Fruit fly (Drosophila melanogaster) whole organism, prepupa: ENCODE data around the gene RNaseX25.
A peak's percentile ranks its signal among the peaks of the same experiment; 100 is the strongest.

Experiments
- Blimp-1 ChIP-seq: fragments of 200-800 bp; sonication (Bioruptor generic); optimal IDR thresholded peaks from 3 replicates; lab custom pipeline; 2017; ENCODE audit warnings: missing biosample characterization, missing genetic modification characterization, mild to moderate bottlenecking, moderate library complexity, missing genetic modification reagents
- CG10669 ChIP-seq: fragments of 200-800 bp; sonication (Bioruptor generic); optimal IDR thresholded peaks from 3 replicates; lab custom pipeline; 2018; ENCODE audit warnings: missing biosample characterization, mild to moderate bottlenecking, missing genetic modification characterization, moderate library complexity
- CG11294 ChIP-seq: fragments of 200-800 bp; sonication (Bioruptor generic); IDR thresholded peaks from 2 replicates; pipeline ENCODE4 v1.3.6; 2022; ENCODE audit warnings: missing biosample characterization, missing genetic modification characterization
- CG11762 ChIP-seq: fragments of 200-800 bp; sonication (Bioruptor generic); optimal IDR thresholded peaks from 3 replicates; lab custom pipeline; 2016; ENCODE audit warnings: missing biosample characterization, missing genetic modification characterization; ENCODE audit not compliant: insufficient read depth
- CG11902 ChIP-seq: fragments of 200-800 bp; sonication (Bioruptor generic); optimal IDR thresholded peaks from 3 replicates; lab custom pipeline; 2016; ENCODE audit warnings: missing biosample characterization, missing genetic modification characterization
- CG15336 ChIP-seq: fragments of 200-800 bp; sonication (Bioruptor generic); IDR thresholded peaks from 2 replicates; pipeline ENCODE4 v1.3.6; 2022; ENCODE audit warnings: missing biosample characterization, missing genetic modification characterization
- CG3032 ChIP-seq: fragments of 200-800 bp; optimal IDR thresholded peaks from 2 replicates; lab custom pipeline; 2019; ENCODE audit warnings: missing biosample characterization, mild to moderate bottlenecking, missing genetic modification characterization, moderate library complexity
- CG34406 ChIP-seq: fragments of 200-800 bp; sonication (Bioruptor generic); optimal IDR thresholded peaks from 3 replicates; lab custom pipeline; 2016; ENCODE audit warnings: missing biosample characterization, missing genetic modification characterization
- CG3919 ChIP-seq: fragments of 200-800 bp; sonication (Bioruptor generic); optimal IDR thresholded peaks from 3 replicates; lab custom pipeline; 2016; ENCODE audit warnings: missing biosample characterization, missing genetic modification characterization
- CG6163 ChIP-seq: fragments of 200-800 bp; sonication (Bioruptor generic); IDR thresholded peaks from 3 replicates; pipeline ENCODE4 v1.3.6; 2022; ENCODE audit warnings: missing biosample characterization, missing genetic modification characterization
- CG6276 ChIP-seq: fragments of 200-800 bp; sonication (Bioruptor generic); optimal IDR thresholded peaks from 2 replicates; lab custom pipeline; 2017; ENCODE audit warnings: missing biosample characterization, mild to moderate bottlenecking, missing genetic modification characterization
- CG6854 ChIP-seq: fragments of 200-800 bp; sonication (Bioruptor generic); optimal IDR thresholded peaks from 2 replicates; lab custom pipeline; 2017; ENCODE audit warnings: missing biosample characterization, mild to moderate bottlenecking, missing genetic modification characterization
- CG7368 ChIP-seq: fragments of 200-800 bp; sonication (Bioruptor generic); optimal IDR thresholded peaks from 3 replicates; lab custom pipeline; 2016; ENCODE audit warnings: missing biosample characterization, missing genetic modification characterization
- CG8119 ChIP-seq: fragments of 200-800 bp; sonication (Bioruptor generic); IDR thresholded peaks from 3 replicates; pipeline ENCODE4 v1.3.6; 2022; ENCODE audit warnings: missing biosample characterization, missing genetic modification characterization
- CG8319 ChIP-seq: fragments of 200-800 bp; sonication (Bioruptor generic); optimal IDR thresholded peaks from 3 replicates; lab custom pipeline; 2016; ENCODE audit warnings: missing biosample characterization, missing genetic modification characterization
- CG9139 ChIP-seq: fragments of 200-800 bp; sonication (Bioruptor generic); optimal IDR thresholded peaks from 3 replicates; lab custom pipeline; 2017; ENCODE audit warnings: missing biosample characterization, mild to moderate bottlenecking, missing genetic modification characterization
- Eip78C ChIP-seq: fragments of 200-800 bp; sonication (Bioruptor generic); peaks from one replicate; lab custom pipeline; 2016; ENCODE audit warnings: missing biosample characterization, missing genetic modification characterization
- Eip93F ChIP-seq: fragments of 200-800 bp; sonication (Bioruptor generic); optimal IDR thresholded peaks from 2 replicates; lab custom pipeline; 2016; ENCODE audit warnings: missing biosample characterization, mild to moderate bottlenecking, missing genetic modification characterization
- Ets21C ChIP-seq: fragments of 200-800 bp; sonication (Bioruptor generic); optimal IDR thresholded peaks from 3 replicates; lab custom pipeline; 2016; ENCODE audit warnings: missing biosample characterization, missing genetic modification characterization
- Ets96B ChIP-seq: fragments of 200-800 bp; optimal IDR thresholded peaks from 2 replicates; lab custom pipeline; 2019; ENCODE audit warnings: missing biosample characterization, mild to moderate bottlenecking, missing genetic modification characterization, moderate library complexity
- Lpt ChIP-seq: fragments of 200-800 bp; sonication (Bioruptor generic); optimal IDR thresholded peaks from 3 replicates; lab custom pipeline; 2016; ENCODE audit warnings: missing biosample characterization, missing genetic modification characterization
- Met ChIP-seq: fragments of 200-800 bp; sonication (Bioruptor generic); optimal IDR thresholded peaks from 3 replicates; lab custom pipeline; 2016; ENCODE audit warnings: missing biosample characterization, missing genetic modification characterization
- OdsH ChIP-seq: fragments of 200-800 bp; sonication (Bioruptor generic); optimal IDR thresholded peaks from 3 replicates; lab custom pipeline; 2016; ENCODE audit warnings: missing biosample characterization, missing genetic modification characterization
- Sox102F ChIP-seq: fragments of 200-800 bp; sonication (Bioruptor generic); optimal IDR thresholded peaks from 2 replicates; lab custom pipeline; 2016; ENCODE audit warnings: missing biosample characterization, mild to moderate bottlenecking, missing genetic modification characterization
- Sox14 ChIP-seq: fragments of 200-800 bp; sonication (Bioruptor generic); optimal IDR thresholded peaks from 3 replicates; lab custom pipeline; 2016; ENCODE audit warnings: missing biosample characterization, missing genetic modification characterization
- Sox15 ChIP-seq: fragments of 200-800 bp; sonication (Bioruptor generic); optimal IDR thresholded peaks from 3 replicates; lab custom pipeline; 2016; ENCODE audit warnings: missing biosample characterization, missing genetic modification characterization
- achi ChIP-seq: fragments of 200-800 bp; sonication (Bioruptor generic); optimal IDR thresholded peaks from 3 replicates; lab custom pipeline; 2016; ENCODE audit warnings: missing biosample characterization, missing genetic modification characterization
- acj6 ChIP-seq: fragments of 200-800 bp; sonication (Bioruptor generic); optimal IDR thresholded peaks from 3 replicates; lab custom pipeline; 2016; ENCODE audit warnings: missing biosample characterization, missing genetic modification characterization
- cyc ChIP-seq: fragments of 200-800 bp; sonication (Bioruptor generic); optimal IDR thresholded peaks from 3 replicates; lab custom pipeline; 2016; ENCODE audit warnings: missing biosample characterization, missing genetic modification characterization
- dac ChIP-seq: fragments of 200-800 bp; sonication (Bioruptor generic); optimal IDR thresholded peaks from 2 replicates; lab custom pipeline; 2017; ENCODE audit warnings: missing biosample characterization, mild to moderate bottlenecking, missing genetic modification characterization
- eg ChIP-seq: fragments of 200-800 bp; sonication (Bioruptor generic); IDR thresholded peaks from 3 replicates; pipeline ENCODE4 v1.3.6; 2022; ENCODE audit warnings: missing biosample characterization, missing genetic modification characterization
- fd59A ChIP-seq: fragments of 200-800 bp; sonication (Bioruptor generic); optimal IDR thresholded peaks from 2 replicates; lab custom pipeline; 2017; ENCODE audit warnings: missing biosample characterization, mild to moderate bottlenecking, missing genetic modification characterization, missing genetic modification reagents
- fkh ChIP-seq: fragments of 200-800 bp; sonication (Bioruptor generic); optimal IDR thresholded peaks from 3 replicates; lab custom pipeline; 2017; ENCODE audit warnings: missing biosample characterization, mild to moderate bottlenecking, missing genetic modification characterization, moderate library complexity
- net ChIP-seq: fragments of 200-800 bp; sonication (Bioruptor generic); optimal IDR thresholded peaks from 3 replicates; lab custom pipeline; 2016; ENCODE audit warnings: missing biosample characterization, missing genetic modification characterization
- spab ChIP-seq: fragments of 200-800 bp; sonication (Bioruptor generic); optimal IDR thresholded peaks from 2 replicates; lab custom pipeline; 2017; ENCODE audit warnings: missing biosample characterization, mild to moderate bottlenecking, missing genetic modification characterization, missing genetic modification reagents
- topi ChIP-seq: fragments of 200-800 bp; sonication (Bioruptor generic); optimal IDR thresholded peaks from 3 replicates; lab custom pipeline; 2016; ENCODE audit warnings: missing biosample characterization, missing genetic modification characterization
- vri ChIP-seq: fragments of 200-800 bp; sonication (Bioruptor generic); optimal IDR thresholded peaks from 3 replicates; lab custom pipeline; 2016; ENCODE audit warnings: missing biosample characterization, mild to moderate bottlenecking, missing genetic modification characterization

The RNaseX25 gene

dm6 chr3L:7952978-7953377 is 17.4 kb upstream of the RNaseX25 start:
- no peak for TF ChIP-seq Eip93F (GFP tag; lab: Kevin White, UChicago)
- peak; percentile 10 for TF ChIP-seq Eip78C (GFP tag; lab: Kevin White, UChicago)

- no peak for TF ChIP-seq acj6 (GFP tag; lab: Kevin White, UChicago)
- no peak for TF ChIP-seq achi (GFP tag; lab: Kevin White, UChicago)
- TF ChIP-seq Sox14, result no peak
- no peak for TF ChIP-seq Met
- no peak for TF ChIP-seq fd59A (GFP tag; lab: Kevin White, UChicago)
- no peak for TF ChIP-seq CG10669 (GFP tag; lab: Kevin White, UChicago)
- no peak for TF ChIP-seq CG6163 (GFP tag; lab: Robert Waterston, UW)
- TF ChIP-seq OdsH (GFP tag; lab: Kevin White, UChicago), result no peak
- TF ChIP-seq net (GFP tag; lab: Kevin White, UChicago), result no peak
- no peak for TF ChIP-seq CG8119
- no peak for TF ChIP-seq CG11902 (GFP tag; lab: Kevin White, UChicago)
- TF ChIP-seq CG8319 (GFP tag; lab: Kevin White, UChicago), result no peak
- no peak for TF ChIP-seq eg (GFP tag; lab: Robert Waterston, UW)
- TF ChIP-seq CG11294, result no peak
- no peak for TF ChIP-seq cyc (GFP tag; lab: Kevin White, UChicago)
- TF ChIP-seq CG3032 (tag; lab: Kevin White, UChicago), result no peak
- TF ChIP-seq CG9139 (GFP tag; lab: Kevin White, UChicago), result no peak
- no peak for TF ChIP-seq Ets21C (GFP tag; lab: Kevin White, UChicago)
- no peak for TF ChIP-seq vri (GFP tag; lab: Kevin White, UChicago)
- no peak for TF ChIP-seq CG7368
- TF ChIP-seq, all 60 proteins: peak for 0
Measured at dm6 chr3L:7953728-7954127, 16.7 kb upstream of the RNaseX25 start.

- TF ChIP-seq CG3919 (GFP tag; lab: Kevin White, UChicago) (no peak), Ets21C (GFP tag; lab: Kevin White, UChicago) (no peak), CG34406 (GFP tag; lab: Kevin White, UChicago) (no peak), CG8319 (GFP tag; lab: Kevin White, UChicago) (no peak), spab (GFP tag; lab: Kevin White, UChicago) (no peak), topi (no peak)
Measured at dm6 chr3L:7954967-7955366, 15.4 kb upstream of the RNaseX25 start.

- no peak for TF ChIP-seq Sox14
- TF ChIP-seq Sox15 (GFP tag; lab: Kevin White, UChicago), result no peak
- no peak for TF ChIP-seq CG3919 (GFP tag; lab: Kevin White, UChicago)
- no peak for TF ChIP-seq Blimp-1 (GFP tag; lab: Kevin White, UChicago)
- TF ChIP-seq CG8119, result no peak
- no peak for TF ChIP-seq CG3032 (tag; lab: Kevin White, UChicago)
- no peak for TF ChIP-seq dac (GFP tag; lab: Kevin White, UChicago)
- no peak for TF ChIP-seq Lpt
- TF ChIP-seq Ets96B (tag; lab: Kevin White, UChicago), result no peak
- TF ChIP-seq Sox102F, result no peak
- no peak for TF ChIP-seq CG9139 (GFP tag; lab: Kevin White, UChicago)
- TF ChIP-seq CG6276 (GFP tag; lab: Kevin White, UChicago), result no peak
- TF ChIP-seq CG11762 (GFP tag; lab: Kevin White, UChicago), result no peak
- TF ChIP-seq CG15336 (GFP tag; lab: Robert Waterston, UW), result no peak
- TF ChIP-seq eg (GFP tag; lab: Robert Waterston, UW), result no peak
- TF ChIP-seq spab (GFP tag; lab: Kevin White, UChicago), result no peak
Measured at dm6 chr3L:7956718-7957117, 13.7 kb upstream of the RNaseX25 start.

- no peak for TF ChIP-seq CG8119
- no peak for TF ChIP-seq fkh (GFP tag; lab: Kevin White, UChicago)
- no peak for TF ChIP-seq CG8319 (GFP tag; lab: Kevin White, UChicago)
- TF ChIP-seq CG6854, result no peak
- peak; percentile 33 for TF ChIP-seq Eip78C (GFP tag; lab: Kevin White, UChicago)
Measured at dm6 chr3L:7958083-7958482, 12.3 kb upstream of the RNaseX25 start.
